Worm (Caenorhabditis elegans) whole organism, midembryonic: Measurements from ENCODE around the gene ctf-4.

Source experiments
- T22C8.4 ChIP-seq: fragments of 200-800 bp; sonication (Bioruptor generic); IDR thresholded peaks from 2 replicates; pipeline ENCODE4 v1.3.6; 2022; ENCODE audit warnings: missing genetic modification characterization, missing compliant biosample characterization
- cog-1 ChIP-seq: sonication (generic microtip); optimal IDR thresholded peaks from 2 replicates; lab custom pipeline; 2016; ENCODE audit warnings: missing genetic modification characterization, missing compliant biosample characterization
- flt-1 ChIP-seq: fragments of 200-800 bp; sonication (Bioruptor generic); IDR thresholded peaks from 2 replicates; pipeline ENCODE4 v1.3.6; 2022; ENCODE audit warnings: missing genetic modification characterization, missing compliant biosample characterization
- klf-2 ChIP-seq: fragments of 200-800 bp; sonication (Bioruptor generic); conservative IDR thresholded peaks from 2 replicates; pipeline ENCODE4 v1.3.6; 2022; ENCODE audit warnings: missing genetic modification reagents, missing genetic modification characterization, missing compliant biosample characterization
- med-1 ChIP-seq: sonication (generic microtip); optimal IDR thresholded peaks from 2 replicates; lab custom pipeline; 2017; ENCODE audit warnings: missing genetic modification characterization, mild to moderate bottlenecking, missing compliant biosample characterization, antibody characterized with exemption, missing genetic modification reagents; ENCODE audit not compliant: insufficient read depth
- ref-1 ChIP-seq: fragments of 200-800 bp; sonication (Bioruptor generic); conservative IDR thresholded peaks from 2 replicates; pipeline ENCODE4 v1.3.6; 2022; ENCODE audit warnings: missing genetic modification reagents, missing genetic modification characterization, missing compliant biosample characterization
- ztf-23 ChIP-seq: fragments of 200-800 bp; sonication (Bioruptor generic); IDR thresholded peaks from 2 replicates; pipeline ENCODE4 v1.3.6; 2022; ENCODE audit warnings: missing genetic modification reagents, missing genetic modification characterization, missing compliant biosample characterization
- ztf-29 ChIP-seq: fragments of 200-800 bp; sonication (Bioruptor generic); IDR thresholded peaks from 2 replicates; pipeline ENCODE4 v1.3.6; 2022; ENCODE audit warnings: missing genetic modification reagents, missing genetic modification characterization, missing compliant biosample characterization

DNA sequence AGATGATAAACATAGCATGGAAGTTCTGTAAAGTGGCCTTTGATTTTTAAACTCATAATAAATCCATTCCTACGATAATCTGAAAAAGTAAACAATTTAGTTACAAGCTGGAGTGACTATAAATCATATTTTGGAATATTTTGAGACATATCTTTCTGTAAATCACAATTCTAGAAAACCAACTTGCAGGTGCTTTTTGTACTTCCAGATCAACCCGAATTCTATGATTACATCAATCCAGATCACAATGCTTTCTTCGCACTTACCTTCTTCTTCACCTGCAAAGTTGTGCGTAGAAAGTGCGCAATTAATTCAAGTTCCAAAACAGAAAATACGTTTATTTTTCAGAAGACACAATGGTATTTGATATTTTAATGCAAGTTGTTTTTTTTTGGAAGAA, 49.4 kb upstream of the ctf-4 start:
- TF ChIP-seq med-1 (GFP tag; lab: Kevin White, UChicago) (no peak), klf-2 (GFP tag; lab: Robert Waterston, UW) (no peak), flt-1 (GFP tag; lab: Robert Waterston, UW) (no peak), cog-1 (no peak), ref-1 (GFP tag; lab: Robert Waterston, UW) (no peak), ztf-29 (no peak), ztf-23 (GFP tag; lab: Robert Waterston, UW) (no peak), T22C8.4 (no peak)
